Fruit fly (Drosophila melanogaster): ENCODE data around the gene CG45101.

The CG45101 gene

dm6 chr3L:11102930-11103329, 38.1 kb downstream of the CG45101 start, which contains the start of gene Elo68alpha (continued):
- TF ChIP-seq CG34224 (GFP tag; IDR thresholded peaks at IDR 0.05; ENCODE audit: partially characterized antibody), result no peak
- TF ChIP-seq Six4 (GFP tag; optimal IDR thresholded peaks at IDR 0.05), result no peak
- no peak for TF ChIP-seq CG7372 (GFP tag; IDR thresholded peaks at IDR 0.05)
- no peak for TF ChIP-seq slp2 (GFP tag; optimal IDR thresholded peaks at IDR 0.05)

DNA sequence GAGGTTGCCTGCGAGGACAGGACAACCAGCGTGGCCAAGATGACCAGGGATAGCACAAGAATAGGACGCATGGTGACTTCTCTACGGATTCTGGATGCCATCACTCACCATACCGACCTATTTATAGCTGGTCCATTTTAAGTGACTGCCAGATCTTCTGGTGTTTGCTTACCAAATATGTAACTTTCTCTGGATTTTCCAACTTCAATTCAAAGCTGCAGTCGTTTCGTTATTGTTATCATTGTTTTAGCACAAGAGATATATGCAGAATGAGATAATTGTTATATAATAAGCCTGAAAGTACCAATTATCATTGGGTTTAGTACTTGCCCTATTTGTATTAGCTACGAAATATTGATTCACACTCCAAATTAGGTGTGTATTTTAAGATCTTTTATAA, 39.0 kb downstream of the CG45101 start, which contains the start of gene CG32071:
TSS of gene CG32071 (minus strand) at position 101 of the 400 bp plus-strand sequence.
- peak in 1 of 2 experiments; percentile 71 for TF ChIP-seq Pdp1 (GFP tag; optimal IDR thresholded peaks at IDR 0.05)
- TF ChIP-seq CG10565 (GFP tag; optimal IDR thresholded peaks at IDR 0.05), result no peak

dm6 chr3L:11107432-11107831, 42.6 kb downstream of the CG45101 start, which contains the start of gene CG32073:
Gene CG32073 (minus strand): TSS chr3L:11107582.
- TF ChIP-seq kni (GFP tag; optimal IDR thresholded peaks at IDR 0.05), result no peak
- peak; percentile 29 for TF ChIP-seq Sry-δ (GFP tag; optimal IDR thresholded peaks at IDR 0.05)
- TF ChIP-seq HLH4C (GFP tag; IDR thresholded peaks at IDR 0.05; ENCODE audit: partially characterized antibody), result no peak
- TF ChIP-seq Deaf1 (tag; optimal IDR thresholded peaks at IDR 0.05), result no peak
- no peak for TF ChIP-seq vnd (GFP tag; IDR thresholded peaks at IDR 0.05; ENCODE audit: partially characterized antibody)
- no peak for TF ChIP-seq CG17186 (GFP tag; optimal IDR thresholded peaks at IDR 0.05)
- TF ChIP-seq Ets97D (GFP tag; optimal IDR thresholded peaks at IDR 0.05), result no peak
- TF ChIP-seq Sox100B (GFP tag; optimal IDR thresholded peaks at IDR 0.05), result peak; percentile 66
- no peak for TF ChIP-seq lmd (GFP tag; IDR thresholded peaks at IDR 0.05)
- TF ChIP-seq danr (GFP tag; IDR thresholded peaks at IDR 0.05), result no peak
- no peak for TF ChIP-seq CG12299 (tag; optimal IDR thresholded peaks at IDR 0.05)
- TF ChIP-seq Bdp1 (GFP tag; optimal IDR thresholded peaks at IDR 0.05), result no peak
- TF ChIP-seq CG10543 (GFP tag; optimal IDR thresholded peaks at IDR 0.05), result peak; percentile 40
- TF ChIP-seq CG1792 (GFP tag; optimal IDR thresholded peaks at IDR 0.05), result peak; percentile 52
- no peak for TF ChIP-seq CG4360 (GFP tag; IDR thresholded peaks at IDR 0.05)
- peak; percentile 22; the same call in 1 of the 3 replicates for TF ChIP-seq C15 (GFP tag; IDR thresholded peaks at IDR 0.05)
- no peak for TF ChIP-seq mam (GFP tag; optimal IDR thresholded peaks at IDR 0.05)
- peak; percentile 17 for TF ChIP-seq CG7556 (GFP tag; optimal IDR thresholded peaks at IDR 0.05)
- no peak for TF ChIP-seq Eip74EF (GFP tag; optimal IDR thresholded peaks at IDR 0.05)
- TF ChIP-seq sob (GFP tag; IDR thresholded peaks at IDR 0.05), result peak; percentile 40; the same call in 1 of the 2 replicates
- no peak for TF ChIP-seq Trl (optimal IDR thresholded peaks at IDR 0.05)
- peak; percentile 36 for TF ChIP-seq Trl (GFP tag; optimal IDR thresholded peaks at IDR 0.05)
- no peak for TF ChIP-seq row (GFP tag; IDR thresholded peaks at IDR 0.05)
- TF ChIP-seq CG15601 (tag; optimal IDR thresholded peaks at IDR 0.05), result no peak
- no peak for TF ChIP-seq CG9932 (GFP tag; IDR thresholded peaks at IDR 0.05)
- TF ChIP-seq CG10565 (GFP tag; optimal IDR thresholded peaks at IDR 0.05), result no peak
- no peak for TF ChIP-seq CG1233 (GFP tag; optimal IDR thresholded peaks at IDR 0.05)
- no peak for TF ChIP-seq grn (GFP tag; optimal IDR thresholded peaks at IDR 0.05)
- no peak for TF ChIP-seq Hey (tag; optimal IDR thresholded peaks at IDR 0.05)
- no peak for TF ChIP-seq CG12769 (tag; optimal IDR thresholded peaks at IDR 0.05)
- TF ChIP-seq CG14710 (tag; optimal IDR thresholded peaks at IDR 0.05), result peak; percentile 42
- TF ChIP-seq z (GFP tag; IDR thresholded peaks at IDR 0.05), result no peak
- TF ChIP-seq D19A (tag; optimal IDR thresholded peaks at IDR 0.05), result peak; percentile 48
- TF ChIP-seq CG6254 (GFP tag; optimal IDR thresholded peaks at IDR 0.05), result peak; percentile 33
- TF ChIP-seq Lim3 (GFP tag; IDR thresholded peaks at IDR 0.05), result no peak
- TF ChIP-seq exex (tag; optimal IDR thresholded peaks at IDR 0.05), result no peak
- peak; percentile 10 for TF ChIP-seq CG17359 (tag; optimal IDR thresholded peaks at IDR 0.05)
- TF ChIP-seq CG13287 (GFP tag; IDR thresholded peaks at IDR 0.05; ENCODE audit: partially characterized antibody), result no peak
- TF ChIP-seq CG3847 (GFP tag; IDR thresholded peaks at IDR 0.05), result no peak
- TF ChIP-seq CG2678 (tag; optimal IDR thresholded peaks at IDR 0.05), result no peak
- no peak for TF ChIP-seq toy (GFP tag; IDR thresholded peaks at IDR 0.05)
- no peak for TF ChIP-seq CG15269 (tag; optimal IDR thresholded peaks at IDR 0.05)

All from whole organism, embryonic.